Fruit fly (Drosophila melanogaster) S2 (cell line): Measurements from ENCODE around the gene Eip78C.

Source experiments
- CG8478 ChIP-seq: fragments of >200 bp; optimal IDR thresholded peaks from 2 replicates; lab custom pipeline; 2018
- CTCF ChIP-seq, 2 experiments: fragments of >200 bp; optimal IDR thresholded peaks; 2 replicates each; lab custom pipeline; 2018

DNA sequence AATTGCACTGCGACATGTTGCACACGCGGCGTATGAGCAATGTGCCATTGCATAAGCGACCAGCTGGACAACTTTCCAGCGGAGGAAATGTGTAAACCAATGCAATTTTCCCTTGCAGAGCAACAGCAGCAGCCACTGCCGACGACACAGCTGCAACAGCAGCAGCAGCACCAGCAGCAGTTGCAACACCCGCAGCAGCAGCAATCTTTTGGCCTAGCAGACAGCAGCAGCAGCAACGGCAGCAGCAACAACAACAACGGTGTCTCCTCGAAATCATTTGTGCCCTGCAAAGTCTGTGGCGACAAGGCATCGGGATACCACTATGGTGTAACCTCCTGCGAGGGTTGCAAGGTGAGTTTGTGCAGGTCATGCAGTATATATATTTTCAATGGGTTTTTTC, 4.4 kb downstream of the Eip78C start:
- TF ChIP-seq CG8478 (lab: Kevin White, UChicago) (no peak), CTCF (optimal IDR thresholded peaks at IDR 0.05; lab: Kevin White, UChicago) (no peak)
